Worm (Caenorhabditis elegans) whole organism, L4 larva: ENCODE results near the gene Y55D9A.2.

ENCODE experiments used
- F10B5.3 ChIP-seq: sonication (generic microtip); optimal IDR thresholded peaks from 2 replicates; lab custom pipeline; 2016; ENCODE audit warnings: mild to moderate bottlenecking, missing genetic modification characterization, missing compliant biosample characterization
- F49E8.2 ChIP-seq: sonication (generic microtip); optimal IDR thresholded peaks from 2 replicates; lab custom pipeline; 2016; ENCODE audit warnings: missing compliant biosample characterization, mild to moderate bottlenecking, missing genetic modification characterization, borderline replicate concordance
- Y48G9A.11 ChIP-seq: fragments of 200-800 bp; sonication (Bioruptor generic); IDR thresholded peaks from 2 replicates; pipeline ENCODE4 v1.3.6; 2022; ENCODE audit warnings: missing genetic modification reagents, missing genetic modification characterization, missing compliant biosample characterization
- Y75B8A.6 ChIP-seq: fragments of 200-800 bp; sonication (Bioruptor generic); IDR thresholded peaks from 2 replicates; pipeline ENCODE4 v1.3.6; 2022; ENCODE audit warnings: missing genetic modification reagents, missing genetic modification characterization, missing compliant biosample characterization
- aha-1 ChIP-seq: fragments of 150-350 bp; peaks from one replicate; lab custom pipeline; 2014; ENCODE audit warnings: missing biosample characterization, missing genetic modification characterization
- aly-2 ChIP-seq: sonication (generic microtip); optimal IDR thresholded peaks from 2 replicates; lab custom pipeline; 2018; ENCODE audit warnings: missing biosample characterization, missing genetic modification characterization
- daf-12 ChIP-seq: fragments of 150-350 bp; optimal IDR thresholded peaks from 2 replicates; lab custom pipeline; 2014; ENCODE audit warnings: missing biosample characterization, missing genetic modification reagents, missing genetic modification characterization
- daf-16 ChIP-seq, 3 experiments: sonication (generic microtip); optimal IDR thresholded peaks; 2 replicates each; lab custom pipeline; 2016 to 2017; ENCODE audit warnings: missing genetic modification characterization in 3 of 3, missing genetic modification reagents in 3 of 3, mild to moderate bottlenecking in 2 of 3, missing compliant biosample characterization in 2 of 3, missing biosample characterization in 1 of 3, moderate library complexity in 1 of 3
- daf-19 ChIP-seq: fragments of 200-800 bp; sonication (Bioruptor generic); conservative IDR thresholded peaks from 2 replicates; pipeline ENCODE4 v1.3.6; 2022; ENCODE audit warnings: missing genetic modification characterization, missing compliant biosample characterization
- daf-8 ChIP-seq: fragments of 200-800 bp; sonication (Bioruptor generic); IDR thresholded peaks from 2 replicates; pipeline ENCODE4 v1.3.6; 2022; ENCODE audit warnings: missing genetic modification characterization, missing compliant biosample characterization
- dmd-9 ChIP-seq: fragments of 200-800 bp; sonication (Bioruptor generic); IDR thresholded peaks from 2 replicates; pipeline ENCODE4 v1.3.6; 2022; ENCODE audit warnings: missing genetic modification reagents, missing genetic modification characterization, missing compliant biosample characterization
- dpl-1 ChIP-seq: fragments of 150-350 bp; optimal IDR thresholded peaks from 2 replicates; lab custom pipeline; 2014; ENCODE audit warnings: missing biosample characterization, missing genetic modification reagents, missing genetic modification characterization
- dve-1 ChIP-seq: sonication (generic microtip); optimal IDR thresholded peaks from 2 replicates; lab custom pipeline; 2017; ENCODE audit warnings: antibody characterized with exemption, mild to moderate bottlenecking, missing genetic modification characterization, missing compliant biosample characterization; ENCODE audit not compliant: insufficient read depth
- fkh-10 ChIP-seq: fragments of 150-350 bp; optimal IDR thresholded peaks from 2 replicates; lab custom pipeline; 2014; ENCODE audit warnings: missing biosample characterization, missing genetic modification reagents, missing genetic modification characterization
- hlh-11 ChIP-seq: fragments of 200-800 bp; sonication (Bioruptor generic); optimal IDR thresholded peaks from 2 replicates; lab custom pipeline; 2018; ENCODE audit warnings: mild to moderate bottlenecking, missing genetic modification characterization, missing compliant biosample characterization
- hlh-30 ChIP-seq: sonication (generic microtip); optimal IDR thresholded peaks from 2 replicates; lab custom pipeline; 2017; ENCODE audit warnings: antibody characterized with exemption, mild to moderate bottlenecking, missing genetic modification characterization, missing compliant biosample characterization; ENCODE audit not compliant: insufficient read depth
- hmg-1.1 ChIP-seq: fragments of 200-800 bp; sonication (Bioruptor generic); IDR thresholded peaks from 2 replicates; pipeline ENCODE4 v1.3.6; 2022; ENCODE audit warnings: missing genetic modification reagents, missing genetic modification characterization, missing compliant biosample characterization
- jun-1 ChIP-seq: fragments of 150-350 bp; optimal IDR thresholded peaks from 2 replicates; lab custom pipeline; 2014; ENCODE audit warnings: missing biosample characterization, missing genetic modification reagents, missing genetic modification characterization
- lim-7 ChIP-seq: fragments of 200-800 bp; sonication (Bioruptor generic); IDR thresholded peaks from 2 replicates; pipeline ENCODE4 v1.3.6; 2022; ENCODE audit warnings: missing genetic modification characterization, missing compliant biosample characterization
- lin-29 ChIP-seq: fragments of 200-800 bp; sonication (Bioruptor generic); IDR thresholded peaks from 2 replicates; pipeline ENCODE4 v1.3.6; 2022; ENCODE audit warnings: missing genetic modification reagents, missing genetic modification characterization, missing compliant biosample characterization
- lin-38 ChIP-seq: fragments of 200-800 bp; sonication (Bioruptor generic); IDR thresholded peaks from 2 replicates; pipeline ENCODE4 v1.3.6; 2022; ENCODE audit warnings: missing genetic modification reagents, missing genetic modification characterization, missing compliant biosample characterization
- lir-3 ChIP-seq: sonication (generic microtip); optimal IDR thresholded peaks from 2 replicates; lab custom pipeline; 2016; ENCODE audit warnings: mild to moderate bottlenecking, missing genetic modification characterization, missing compliant biosample characterization
- lsy-2 ChIP-seq, 2 experiments: fragments of 150-350 bp in 1 of 2; sonication (generic microtip) in 1 of 2; optimal IDR thresholded peaks; 2 replicates each; lab custom pipeline; 2014 to 2017; ENCODE audit warnings: missing biosample characterization in 2 of 2, missing genetic modification characterization in 2 of 2
- mep-1 ChIP-seq: fragments of 150-350 bp; sonication (generic microtip); optimal IDR thresholded peaks from 3 replicates; lab custom pipeline; 2014; ENCODE audit warnings: missing biosample characterization, missing genetic modification characterization
- mes-2 ChIP-seq: sonication (generic microtip); optimal IDR thresholded peaks from 2 replicates; lab custom pipeline; 2016; ENCODE audit warnings: missing genotype, mild to moderate bottlenecking, missing genetic modification characterization, missing compliant biosample characterization; ENCODE audit not compliant: poor library complexity, severe bottlenecking
- mxl-2 ChIP-seq: fragments of 200-800 bp; sonication (Bioruptor generic); conservative IDR thresholded peaks from 2 replicates; pipeline ENCODE4 v1.3.6; 2022; ENCODE audit warnings: missing genetic modification reagents, missing genetic modification characterization, missing compliant biosample characterization
- nhr-237 ChIP-seq: sonication (generic microtip); optimal IDR thresholded peaks from 2 replicates; lab custom pipeline; 2017; ENCODE audit warnings: missing biosample characterization, missing genetic modification characterization
- nhr-28 ChIP-seq: fragments of 150-350 bp; optimal IDR thresholded peaks from 2 replicates; lab custom pipeline; 2014; ENCODE audit warnings: missing biosample characterization, missing genetic modification characterization
- nhr-42 ChIP-seq: fragments of 200-800 bp; sonication (Bioruptor generic); IDR thresholded peaks from 2 replicates; pipeline ENCODE4 v1.3.6; 2022; ENCODE audit warnings: missing genetic modification characterization, missing compliant biosample characterization
- nhr-48 ChIP-seq: sonication (generic microtip); optimal IDR thresholded peaks from 2 replicates; lab custom pipeline; 2016; ENCODE audit warnings: mild to moderate bottlenecking, missing genetic modification characterization, missing compliant biosample characterization
- pha-4 ChIP-seq, 2 experiments: fragments of 150-350 bp in 1 of 2; fragments of 200-800 bp in 1 of 2; sonication (Bioruptor generic) in 1 of 2; IDR thresholded peaks in 1 of 2; optimal IDR thresholded peaks in 1 of 2; 2 replicates each; pipeline versions ENCODE4 v1.3.6 to Lab custom; 2014 to 2022; ENCODE audit warnings: missing genetic modification characterization in 2 of 2, missing genetic modification reagents in 2 of 2, missing biosample characterization in 1 of 2, missing compliant biosample characterization in 1 of 2
- php-3 ChIP-seq: fragments of 200-800 bp; sonication (Bioruptor generic); IDR thresholded peaks from 2 replicates; pipeline ENCODE4 v1.3.6; 2022; ENCODE audit warnings: missing genetic modification reagents, missing genetic modification characterization, missing compliant biosample characterization
- pqm-1 ChIP-seq: sonication (generic microtip); optimal IDR thresholded peaks from 2 replicates; lab custom pipeline; 2017; ENCODE audit warnings: missing biosample characterization, missing genetic modification characterization
- rbr-2 ChIP-seq: sonication (generic microtip); optimal IDR thresholded peaks from 2 replicates; lab custom pipeline; 2016; ENCODE audit warnings: missing genotype, missing genetic modification characterization, missing compliant biosample characterization
- saeg-2 ChIP-seq: fragments of 200-800 bp; sonication (Bioruptor generic); IDR thresholded peaks from 2 replicates; pipeline ENCODE4 v1.3.6; 2022; ENCODE audit warnings: missing genetic modification reagents, missing genetic modification characterization, missing compliant biosample characterization
- sdz-12 ChIP-seq: fragments of 200-800 bp; sonication (Bioruptor generic); optimal IDR thresholded peaks from 2 replicates; lab custom pipeline; 2018; ENCODE audit warnings: mild to moderate bottlenecking, missing genetic modification characterization, missing compliant biosample characterization
- snpc-1.2 ChIP-seq: fragments of 200-800 bp; sonication (Bioruptor generic); IDR thresholded peaks from 2 replicates; pipeline ENCODE4 v1.3.6; 2022; ENCODE audit warnings: missing genetic modification reagents, missing genetic modification characterization, missing compliant biosample characterization
- unc-130 ChIP-seq: sonication (generic microtip); optimal IDR thresholded peaks from 2 replicates; lab custom pipeline; 2016; ENCODE audit warnings: missing genetic modification reagents, missing genetic modification characterization, missing compliant biosample characterization
- vab-7 ChIP-seq: fragments of 200-800 bp; sonication (Bioruptor generic); IDR thresholded peaks from 2 replicates; pipeline ENCODE4 v1.3.6; 2022; ENCODE audit warnings: missing genetic modification reagents, missing genetic modification characterization, missing compliant biosample characterization
- zag-1 ChIP-seq: fragments of 150-350 bp; optimal IDR thresholded peaks from 2 replicates; lab custom pipeline; 2014; ENCODE audit warnings: missing biosample characterization, missing genetic modification characterization
- ztf-11 ChIP-seq: fragments of 150-350 bp; optimal IDR thresholded peaks from 2 replicates; lab custom pipeline; 2014; ENCODE audit warnings: missing biosample characterization, missing genetic modification characterization
- ztf-7 ChIP-seq: fragments of 150-350 bp; optimal IDR thresholded peaks from 2 replicates; lab custom pipeline; 2014; ENCODE audit warnings: missing biosample characterization, missing genetic modification characterization

The Y55D9A.2 gene

DNA sequence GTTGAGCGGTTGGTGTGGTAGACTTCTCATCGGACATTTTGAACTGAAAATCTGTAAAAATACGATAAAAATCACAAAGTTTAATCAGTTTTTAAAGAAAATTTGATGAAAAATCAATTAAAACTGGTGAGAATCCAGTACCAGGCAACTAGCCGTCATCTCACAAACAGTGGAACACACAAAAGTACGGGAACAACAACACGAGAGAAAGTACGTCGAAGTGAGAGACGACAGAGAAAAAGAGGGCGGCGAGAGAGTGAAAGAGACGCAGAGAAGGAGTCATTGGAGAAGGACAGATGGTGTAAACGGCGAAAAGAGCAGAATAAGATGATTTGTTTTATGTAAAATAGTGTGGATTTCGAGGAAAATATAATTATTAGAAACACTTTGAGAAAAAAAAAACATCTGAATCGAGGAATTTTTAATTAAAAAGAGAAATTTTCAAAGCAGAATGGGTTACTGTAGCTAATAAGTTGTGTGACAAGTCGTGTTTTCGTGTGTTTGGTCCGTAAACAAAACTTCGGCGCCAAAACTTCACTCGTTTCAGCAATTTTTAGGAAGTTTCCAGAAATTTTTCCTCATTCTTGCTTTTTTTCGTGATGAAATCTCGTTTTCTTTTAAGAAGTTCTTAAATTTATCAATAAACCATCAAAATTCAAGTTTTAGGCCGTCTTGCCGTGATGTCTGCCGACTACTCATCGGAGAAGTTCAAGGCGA is 37.9 kb downstream of the Y55D9A.2 start, which contains the start of the genes hsb-1 and let-99:
TSS of gene hsb-1 (minus strand) at position 51 of the 717 bp plus-strand sequence.
TSS of gene let-99 (plus strand) at position 667 of the 717 bp plus-strand sequence.
- no peak for TF ChIP-seq jun-1 (tag; lab: Kevin White, UChicago)
- TF ChIP-seq unc-130 (GFP tag; lab: Kevin White, UChicago): peak; percentile 65
- TF ChIP-seq F49E8.2: peak; percentile 40
- no peak for TF ChIP-seq daf-16 (GFP tag; optimal IDR thresholded peaks at IDR 0.05; lab: Kevin White, UChicago)
- peak; percentile 87 for TF ChIP-seq daf-16 (tag; optimal IDR thresholded peaks at IDR 0.05; lab: Kevin White, UChicago)
- TF ChIP-seq daf-19 (GFP tag; lab: Robert Waterston, UW): no peak
- peak; percentile 44 for TF ChIP-seq hlh-11
- TF ChIP-seq dpl-1: peak; percentile 44
- TF ChIP-seq mes-2 (tag; lab: Kevin White, UChicago): peak; percentile 68
- TF ChIP-seq pha-4 (GFP tag; IDR thresholded peaks at IDR 0.05; lab: Robert Waterston, UW): no peak
- TF ChIP-seq pha-4 (tag; optimal IDR thresholded peaks at IDR 0.05; lab: Kevin White, UChicago): peak; percentile 19
- 0 out of 2 replicates have a peak, but pooled peaks have one; percentile 61 for TF ChIP-seq snpc-1.2
- no peak for TF ChIP-seq nhr-28 (tag; lab: Kevin White, UChicago)
- TF ChIP-seq hmg-1.1 (GFP tag; lab: Robert Waterston, UW): peak; percentile 34; the same call in 1 of the 2 replicates
- TF ChIP-seq ztf-7: peak; percentile 21
- TF ChIP-seq pqm-1: no peak
- peak; percentile 32 for TF ChIP-seq hlh-30 (tag; lab: Kevin White, UChicago)

- TF ChIP-seq hlh-30 (tag; lab: Kevin White, UChicago) (peak; percentile 19), saeg-2 (GFP tag; lab: Robert Waterston, UW) (no peak), mxl-2 (GFP tag; lab: Robert Waterston, UW) (no peak), lsy-2 (tag; optimal IDR thresholded peaks at IDR 0.05; lab: Kevin White, UChicago) (no peak), ztf-11 (tag; lab: Kevin White, UChicago) (no peak)
- TF ChIP-seq, all 104 proteins: peak for 1
Observed at ce11 chrIV:12565933-12566540, 39.2 kb downstream of the Y55D9A.2 start, which contains the start of gene eak-7. eak-7 (minus strand) TSS chrIV:12565983.

- TF ChIP-seq lin-29 (GFP tag; lab: Robert Waterston, UW) (no peak), Y75B8A.6 (GFP tag; lab: Robert Waterston, UW) (no peak), dmd-9 (no peak), nhr-237 (tag; lab: Kevin White, UChicago) (no peak), Y48G9A.11 (GFP tag; lab: Robert Waterston, UW) (no peak), ztf-11 (tag; lab: Kevin White, UChicago) (no peak), F10B5.3 (no peak), nhr-48 (tag; lab: Kevin White, UChicago) (no peak), lir-3 (tag; lab: Kevin White, UChicago) (no peak), aha-1 (tag; lab: Kevin White, UChicago) (no peak), rbr-2 (tag; lab: Kevin White, UChicago) (no peak)
Observed at ce11 chrIV:12560568-12560967, 44.7 kb downstream of the Y55D9A.2 start, which contains the start of gene snb-7. snb-7 (plus strand) TSS chrIV:12560868.

- TF ChIP-seq vab-7 (GFP tag; lab: Robert Waterston, UW) (no peak), dve-1 (tag; lab: Kevin White, UChicago) (peak; percentile 41), zag-1 (no peak), daf-8 (GFP tag; lab: Robert Waterston, UW) (no peak), lin-38 (peak; percentile 64), daf-19 (GFP tag; lab: Robert Waterston, UW) (no peak), lsy-2 (tag; optimal IDR thresholded peaks at IDR 0.05; lab: Kevin White, UChicago) (peak in 1 of 2 experiments; percentile 83), lim-7 (no peak), nhr-42 (GFP tag; lab: Robert Waterston, UW) (no peak), sdz-12 (GFP tag; lab: Kevin White, UChicago) (no peak), daf-12 (tag; lab: Kevin White, UChicago) (no peak), fkh-10 (GFP tag; lab: Kevin White, UChicago) (peak; percentile 47), aly-2 (tag; lab: Kevin White, UChicago) (no peak), Y48G9A.11 (GFP tag; lab: Robert Waterston, UW) (no peak), jun-1 (tag; lab: Kevin White, UChicago) (no peak), mep-1 (tag; lab: Kevin White, UChicago) (peak; percentile 48), dmd-9 (no peak), php-3 (GFP tag; lab: Robert Waterston, UW) (no peak)
Observed at ce11 chrIV:12558925-12559450, 46.2 kb downstream of the Y55D9A.2 start, which contains the start of the genes ZK795.2 and ZK795.3. ZK795.2 (minus strand) TSS chrIV:12558975. ZK795.3 (plus strand) TSS chrIV:12559365.
